Fruit fly (Drosophila melanogaster) whole organism, pupa: ENCODE results near the gene Set1.

Experiments
- CG12605 ChIP-seq: fragments of 200-800 bp; sonication (Bioruptor generic); IDR thresholded peaks from 2 replicates; pipeline ENCODE4 v1.3.6; 2022; ENCODE audit warnings: missing biosample characterization, missing genetic modification characterization
- CG13204 ChIP-seq: fragments of 200-800 bp; sonication (Bioruptor generic); optimal IDR thresholded peaks from 2 replicates; lab custom pipeline; 2018; ENCODE audit warnings: missing biosample characterization, mild to moderate bottlenecking, missing genetic modification characterization, moderate library complexity
- CG17806 ChIP-seq: fragments of 200-800 bp; sonication (Bioruptor generic); optimal IDR thresholded peaks from 2 replicates; lab custom pipeline; 2018; ENCODE audit warnings: missing biosample characterization, mild to moderate bottlenecking, missing genetic modification characterization, moderate library complexity
- CG32121 ChIP-seq: fragments of 200-800 bp; sonication (Bioruptor generic); IDR thresholded peaks from 2 replicates; pipeline ENCODE4 v1.3.6; 2022; ENCODE audit warnings: missing biosample characterization, missing genetic modification characterization
- CG4496 ChIP-seq: fragments of 200-800 bp; sonication (Bioruptor generic); IDR thresholded peaks from 3 replicates; pipeline ENCODE4 v1.3.6; 2022; ENCODE audit warnings: missing biosample characterization, missing genetic modification characterization
- EcR ChIP-seq: fragments of 200-800 bp; sonication (Bioruptor generic); optimal IDR thresholded peaks from 3 replicates; lab custom pipeline; 2019; ENCODE audit warnings: missing biosample characterization, missing genetic modification characterization, mild to moderate bottlenecking, moderate library complexity, missing genetic modification reagents
- Ets98B ChIP-seq: fragments of 200-800 bp; sonication (Bioruptor generic); IDR thresholded peaks from 2 replicates; pipeline ENCODE4 v1.3.6; 2022; ENCODE audit warnings: missing biosample characterization, missing genetic modification characterization
- Snoo ChIP-seq: fragments of 200-800 bp; sonication (Bioruptor generic); optimal IDR thresholded peaks from 3 replicates; lab custom pipeline; 2017; ENCODE audit warnings: missing biosample characterization, mild to moderate bottlenecking, missing genetic modification characterization, inconsistent platforms
- gl ChIP-seq: fragments of 200-800 bp; sonication (Bioruptor generic); optimal IDR thresholded peaks from 2 replicates; lab custom pipeline; 2018; ENCODE audit warnings: missing biosample characterization, mild to moderate bottlenecking, missing genetic modification characterization

The Set1 gene

dm6 chr3L:25150231-25150630 is 42.8 kb downstream of the Set1 start:
- TF ChIP-seq CG13204 (no peak), Snoo (tag; lab: Kevin White, UChicago) (no peak), Ets98B (GFP tag; lab: Robert Waterston, UW) (no peak), CG17806 (tag; lab: Kevin White, UChicago) (no peak), CG32121 (no peak), CG4496 (GFP tag; lab: Robert Waterston, UW) (no peak), CG12605 (no peak), EcR (GFP tag; lab: Kevin White, UChicago) (no peak), gl (tag; lab: Kevin White, UChicago) (no peak)
- TF ChIP-seq, all 21 proteins: peak for 0
